Fruit fly (Drosophila melanogaster) whole organism, embryonic: ENCODE data around the gene Rbbp5.
A peak's percentile ranks its signal among the peaks of the same experiment; 100 is the strongest.

Experiments
- Asciz ChIP-seq: fragments of 200-800 bp; sonication (Bioruptor generic); optimal IDR thresholded peaks from 2 replicates; lab custom pipeline; 2017; ENCODE audit warnings: missing biosample characterization, mild to moderate bottlenecking, missing genetic modification characterization, missing genetic modification reagents
- Atf-2 ChIP-seq: fragments of 200-800 bp; sonication (Bioruptor generic); optimal IDR thresholded peaks from 2 replicates; lab custom pipeline; 2016; ENCODE audit warnings: missing biosample characterization, missing genetic modification characterization
- C15 ChIP-seq: fragments of 200-800 bp; sonication (Bioruptor generic); IDR thresholded peaks from 3 replicates; pipeline ENCODE4 v1.3.6; 2022; ENCODE audit warnings: missing biosample characterization, missing genetic modification characterization
- CG11695 ChIP-seq: fragments of 200-800 bp; sonication (Bioruptor generic); IDR thresholded peaks from 3 replicates; pipeline ENCODE4 v1.3.6; 2022; ENCODE audit warnings: missing biosample characterization, missing genetic modification characterization
- CG12071 ChIP-seq: fragments of 200-800 bp; sonication (Bioruptor generic); optimal IDR thresholded peaks from 3 replicates; lab custom pipeline; 2018; ENCODE audit warnings: missing biosample characterization, mild to moderate bottlenecking, missing genetic modification characterization
- CG1603 ChIP-seq: fragments of 200-800 bp; sonication (Bioruptor generic); optimal IDR thresholded peaks from 2 replicates; lab custom pipeline; 2019; ENCODE audit warnings: missing biosample characterization, mild to moderate bottlenecking, missing genetic modification characterization, moderate library complexity
- CG16779 ChIP-seq: fragments of 200-800 bp; sonication (Bioruptor generic); IDR thresholded peaks from 2 replicates; pipeline ENCODE4 v1.3.6; 2022; ENCODE audit warnings: missing biosample characterization, missing genetic modification characterization
- CG16815 ChIP-seq: fragments of 200-800 bp; sonication (Bioruptor generic); optimal IDR thresholded peaks from 3 replicates; lab custom pipeline; 2017; ENCODE audit warnings: missing biosample characterization, mild to moderate bottlenecking, missing genetic modification characterization
- CG17186 ChIP-seq: fragments of 200-800 bp; sonication (Bioruptor generic); optimal IDR thresholded peaks from 3 replicates; lab custom pipeline; 2017; ENCODE audit warnings: missing biosample characterization, missing genetic modification reagents, missing genetic modification characterization
- CG17359 ChIP-seq: fragments of 200-800 bp; sonication (Bioruptor generic); optimal IDR thresholded peaks from 3 replicates; lab custom pipeline; 2018; ENCODE audit warnings: missing biosample characterization, mild to moderate bottlenecking, missing genetic modification characterization, moderate library complexity
- CG17612 ChIP-seq: fragments of 200-800 bp; sonication (Bioruptor generic); IDR thresholded peaks from 2 replicates; pipeline ENCODE4 v1.3.6; 2022; ENCODE audit warnings: missing biosample characterization, missing genetic modification characterization
- CG17829 ChIP-seq: fragments of 200-800 bp; optimal IDR thresholded peaks from 2 replicates; lab custom pipeline; 2019; ENCODE audit warnings: missing biosample characterization, mild to moderate bottlenecking, missing genetic modification characterization, moderate library complexity
- CG18764 ChIP-seq: fragments of 200-800 bp; sonication (Bioruptor generic); optimal IDR thresholded peaks from 3 replicates; lab custom pipeline; 2016; ENCODE audit warnings: missing biosample characterization, missing genetic modification characterization
- CG30020 ChIP-seq: fragments of 200-800 bp; optimal IDR thresholded peaks from 2 replicates; lab custom pipeline; 2019; ENCODE audit warnings: missing biosample characterization, mild to moderate bottlenecking, missing genetic modification characterization, moderate library complexity
- CG32772 ChIP-seq: fragments of 200-800 bp; sonication (Bioruptor generic); IDR thresholded peaks from 2 replicates; pipeline ENCODE4 v1.3.6; 2022; ENCODE audit warnings: missing biosample characterization, missing genetic modification characterization
- CG42726 ChIP-seq: fragments of 200-800 bp; sonication (Bioruptor generic); IDR thresholded peaks from 2 replicates; pipeline ENCODE4 v1.3.6; 2022; ENCODE audit warnings: missing biosample characterization, missing genetic modification characterization; ENCODE audit not compliant: partially characterized antibody
- CG4707 ChIP-seq: fragments of 200-800 bp; sonication (Bioruptor generic); optimal IDR thresholded peaks from 2 replicates; lab custom pipeline; 2018; ENCODE audit warnings: missing biosample characterization, mild to moderate bottlenecking, missing genetic modification characterization, moderate library complexity
- CG7271 ChIP-seq: fragments of 200-800 bp; sonication (Bioruptor generic); optimal IDR thresholded peaks from 2 replicates; lab custom pipeline; 2018; ENCODE audit warnings: missing biosample characterization, mild to moderate bottlenecking, missing genetic modification characterization, moderate library complexity
- CG8281 ChIP-seq: fragments of 200-800 bp; sonication (Bioruptor generic); optimal IDR thresholded peaks from 2 replicates; lab custom pipeline; 2018; ENCODE audit warnings: missing biosample characterization, mild to moderate bottlenecking, missing genetic modification characterization, moderate library complexity
- CoRest ChIP-seq: fragments of 200-800 bp; sonication (Bioruptor generic); optimal IDR thresholded peaks from 3 replicates; lab custom pipeline; 2018; ENCODE audit warnings: missing biosample characterization, mild to moderate bottlenecking, missing genetic modification characterization, moderate library complexity
- CrebB ChIP-seq: fragments of 200-800 bp; sonication (Bioruptor generic); optimal IDR thresholded peaks from 3 replicates; lab custom pipeline; 2018; ENCODE audit warnings: missing biosample characterization, mild to moderate bottlenecking, missing genetic modification characterization
- Dad ChIP-seq: fragments of 200-800 bp; sonication (Bioruptor generic); optimal IDR thresholded peaks from 3 replicates; lab custom pipeline; 2016; ENCODE audit warnings: missing biosample characterization, missing genetic modification characterization
- Dll ChIP-seq: fragments of 200-800 bp; sonication (Bioruptor generic); IDR thresholded peaks from 4 replicates; pipeline ENCODE4 v1.3.6; 2022; ENCODE audit warnings: missing biosample characterization, missing genetic modification characterization; ENCODE audit not compliant: partially characterized antibody
- Doc3 ChIP-seq: fragments of 200-800 bp; sonication (Bioruptor generic); IDR thresholded peaks from 3 replicates; pipeline ENCODE4 v1.3.6; 2022; ENCODE audit warnings: missing biosample characterization, missing genetic modification characterization; ENCODE audit not compliant: partially characterized antibody
- Dp ChIP-seq: fragments of 200-800 bp; sonication (Bioruptor generic); optimal IDR thresholded peaks from 2 replicates; lab custom pipeline; 2018; ENCODE audit warnings: missing biosample characterization, mild to moderate bottlenecking, missing genetic modification characterization, moderate library complexity
- Fer1 ChIP-seq: fragments of 200-800 bp; sonication (Bioruptor generic); optimal IDR thresholded peaks from 2 replicates; lab custom pipeline; 2017; ENCODE audit warnings: missing biosample characterization, mild to moderate bottlenecking, missing genetic modification characterization
- Fer3 ChIP-seq: fragments of 200-800 bp; sonication (Bioruptor generic); optimal IDR thresholded peaks from 2 replicates; lab custom pipeline; 2018; ENCODE audit warnings: missing biosample characterization, mild to moderate bottlenecking, missing genetic modification characterization, moderate library complexity
- Gug ChIP-seq: fragments of 200-800 bp; sonication (Bioruptor generic); IDR thresholded peaks from 4 replicates; pipeline ENCODE4 v1.3.6; 2022; ENCODE audit warnings: missing biosample characterization, missing genetic modification characterization
- Hey ChIP-seq: fragments of 200-800 bp; sonication (Bioruptor generic); optimal IDR thresholded peaks from 3 replicates; lab custom pipeline; 2018; ENCODE audit warnings: missing biosample characterization, mild to moderate bottlenecking, missing genetic modification characterization
- Hr3 ChIP-seq: fragments of 200-800 bp; sonication (Bioruptor generic); optimal IDR thresholded peaks from 3 replicates; lab custom pipeline; 2016; ENCODE audit warnings: missing biosample characterization, missing genetic modification characterization
- Hr78 ChIP-seq, 2 experiments: fragments of 200-800 bp in 1 of 2; fragments of >200 bp in 1 of 2; sonication (Bioruptor generic) in 1 of 2; optimal IDR thresholded peaks; 2 replicates each; lab custom pipeline; 2017 to 2019; ENCODE audit warnings: missing biosample characterization in 2 of 2, missing genetic modification characterization in 2 of 2, mild to moderate bottlenecking in 1 of 2, moderate library complexity in 1 of 2
- Jarid2 ChIP-seq: fragments of 200-800 bp; sonication (Bioruptor generic); optimal IDR thresholded peaks from 3 replicates; lab custom pipeline; 2017; ENCODE audit warnings: mild to moderate bottlenecking, missing biosample characterization, missing genetic modification reagents, missing genetic modification characterization
- Med ChIP-seq: fragments of 200-800 bp; sonication (Bioruptor generic); peaks from one replicate; lab custom pipeline; 2016; ENCODE audit warnings: missing biosample characterization, missing genetic modification characterization, mild to moderate bottlenecking, inconsistent platforms, moderate library complexity
- TFAM ChIP-seq: fragments of 200-800 bp; sonication (Bioruptor generic); optimal IDR thresholded peaks from 2 replicates; lab custom pipeline; 2017; ENCODE audit warnings: missing biosample characterization, missing genetic modification characterization, inconsistent platforms
- bigmax ChIP-seq: fragments of 200-800 bp; sonication (Bioruptor generic); optimal IDR thresholded peaks from 2 replicates; lab custom pipeline; 2018; ENCODE audit warnings: missing biosample characterization, mild to moderate bottlenecking, missing genetic modification characterization
- chif ChIP-seq, 2 experiments: fragments of 200-800 bp; sonication (Bioruptor generic); optimal IDR thresholded peaks; 3 replicates each; lab custom pipeline; 2016; ENCODE audit warnings: missing biosample characterization in 2 of 2, missing genetic modification characterization in 2 of 2
- corto ChIP-seq: fragments of 200-800 bp; sonication (Bioruptor generic); optimal IDR thresholded peaks from 2 replicates; lab custom pipeline; 2016; ENCODE audit warnings: missing biosample characterization, mild to moderate bottlenecking, missing genetic modification characterization, moderate library complexity
- dati ChIP-seq: fragments of 200-800 bp; sonication (Bioruptor generic); IDR thresholded peaks from 2 replicates; pipeline ENCODE4 v1.3.6; 2022; ENCODE audit warnings: missing biosample characterization, missing genetic modification characterization
- esg ChIP-seq: fragments of 200-800 bp; sonication (Bioruptor generic); conservative IDR thresholded peaks from 2 replicates; pipeline ENCODE4 v1.3.6; 2022; ENCODE audit warnings: missing biosample characterization, missing genetic modification characterization
- gce ChIP-seq: fragments of 200-800 bp; sonication (Bioruptor generic); IDR thresholded peaks from 3 replicates; pipeline ENCODE4 v1.3.6; 2022; ENCODE audit warnings: missing biosample characterization, missing genetic modification characterization
- gcm2 ChIP-seq: fragments of 200-800 bp; sonication (Bioruptor generic); optimal IDR thresholded peaks from 2 replicates; lab custom pipeline; 2016; ENCODE audit warnings: missing biosample characterization, missing genetic modification characterization
- run ChIP-seq: fragments of 200-800 bp; sonication (Bioruptor generic); optimal IDR thresholded peaks from 3 replicates; lab custom pipeline; 2018; ENCODE audit warnings: missing biosample characterization, mild to moderate bottlenecking, missing genetic modification characterization
- sd ChIP-seq: fragments of 200-800 bp; sonication (Bioruptor generic); optimal IDR thresholded peaks from 3 replicates; lab custom pipeline; 2018; ENCODE audit warnings: missing biosample characterization, mild to moderate bottlenecking, missing genetic modification characterization, moderate library complexity
- sima ChIP-seq: fragments of 200-800 bp; sonication (Bioruptor generic); optimal IDR thresholded peaks from 2 replicates; lab custom pipeline; 2016; ENCODE audit warnings: missing biosample characterization, missing genetic modification characterization
- tin ChIP-seq: fragments of 200-800 bp; sonication (Bioruptor generic); optimal IDR thresholded peaks from 3 replicates; lab custom pipeline; 2016; ENCODE audit warnings: missing biosample characterization, missing genetic modification characterization
- trem ChIP-seq: fragments of 200-800 bp; optimal IDR thresholded peaks from 3 replicates; lab custom pipeline; 2019; ENCODE audit warnings: missing biosample characterization, mild to moderate bottlenecking, missing genetic modification characterization, moderate library complexity
- trh ChIP-seq: fragments of 200-800 bp; sonication (Bioruptor generic); optimal IDR thresholded peaks from 2 replicates; lab custom pipeline; 2016; ENCODE audit warnings: missing biosample characterization, missing genetic modification characterization
- ttk ChIP-seq: fragments of 200-800 bp; sonication (Bioruptor generic); IDR thresholded peaks from 2 replicates; pipeline ENCODE4 v2.1.2; 2022; ENCODE audit warnings: missing biosample characterization, missing genetic modification characterization
- vfl ChIP-seq: fragments of 200-800 bp; sonication (Bioruptor generic); optimal IDR thresholded peaks from 2 replicates; lab custom pipeline; 2016; ENCODE audit warnings: missing biosample characterization, missing genetic modification characterization

The Rbbp5 gene

dm6 chr3L:20302081-20302630 lies 45.6 kb downstream of the Rbbp5 start, which contains the start of gene Pex23 (continued):
- TF ChIP-seq CG7271 (tag; lab: Kevin White, UChicago) (peak; percentile 37), CG17359 (tag; lab: Kevin White, UChicago) (peak; percentile 82), CG32772 (peak; percentile 80), gce (no peak), Doc3 (GFP tag; lab: Robert Waterston, UW) (peak; percentile 99), dati (GFP tag; lab: Robert Waterston, UW) (no peak), Hey (tag; lab: Kevin White, UChicago) (peak; percentile 4), CoRest (peak; percentile 89), CG30020 (tag; lab: Kevin White, UChicago) (peak; percentile 84), corto (GFP tag; lab: Kevin White, UChicago) (no peak), Asciz (GFP tag; lab: Kevin White, UChicago) (no peak), CG17612 (GFP tag; lab: Robert Waterston, UW) (0 out of 2 replicates have a peak, but pooled peaks have one; percentile 22), CG17829 (peak; percentile 87), bigmax (no peak), CG17186 (GFP tag; lab: Kevin White, UChicago) (peak; percentile 71), esg (GFP tag; lab: Robert Waterston, UW) (peak; percentile 73), sd (tag; lab: Kevin White, UChicago) (no peak), CG18764 (GFP tag; lab: Kevin White, UChicago) (peak; percentile 86), CG8281 (tag; lab: Kevin White, UChicago) (peak; percentile 20), Fer1 (GFP tag; lab: Kevin White, UChicago) (peak; percentile 69), Hr3 (GFP tag; lab: Kevin White, UChicago) (peak; percentile 88), Fer3 (tag; lab: Kevin White, UChicago) (peak; percentile 77), gcm2 (GFP tag; lab: Kevin White, UChicago) (no peak), Jarid2 (GFP tag; lab: Kevin White, UChicago) (no peak), CG12071 (GFP tag; lab: Kevin White, UChicago) (no peak), vfl (GFP tag; lab: Kevin White, UChicago) (peak; percentile 65), CG11695 (GFP tag; lab: Robert Waterston, UW) (peak; percentile 64; the same call in 2 of the 3 replicates), CG42726 (GFP tag; lab: Robert Waterston, UW) (peak; percentile 94), CG4707 (GFP tag; lab: Kevin White, UChicago) (peak; percentile 21), Dp (GFP tag; lab: Kevin White, UChicago) (peak; percentile 42), trem (tag; lab: Kevin White, UChicago) (peak; percentile 87), run (tag; lab: Kevin White, UChicago) (no peak), Dll (peak; percentile 99), Gug (GFP tag; lab: Robert Waterston, UW) (peak; percentile 77; the same call in 3 of the 4 replicates), CG1603 (tag; lab: Kevin White, UChicago) (peak; percentile 58), CG16779 (0 out of 2 replicates have a peak, but pooled peaks have one; percentile 41), tin (GFP tag; lab: Kevin White, UChicago) (peak; percentile 82), TFAM (GFP tag; lab: Kevin White, UChicago) (no peak), CG16815 (GFP tag; lab: Kevin White, UChicago) (peak; percentile 77), CrebB (no peak), Atf-2 (GFP tag; lab: Kevin White, UChicago) (peak; percentile 32), trh (GFP tag; lab: Kevin White, UChicago) (peak; percentile 54), Med (GFP tag; lab: Kevin White, UChicago) (peak; percentile 93), C15 (GFP tag; lab: Robert Waterston, UW) (no peak), sima (GFP tag; lab: Kevin White, UChicago) (no peak), Hr78 (GFP tag; optimal IDR thresholded peaks at IDR 0.05; lab: Kevin White, UChicago) (no peak), Dad (GFP tag; lab: Kevin White, UChicago) (peak; percentile 80), ttk (GFP tag; lab: Robert Waterston, UW) (peak; percentile 55; the same call in 1 of the 2 replicates), chif (GFP tag; optimal IDR thresholded peaks at IDR 0.05; lab: Kevin White, UChicago) (peak; percentile 44 to 57)
